Worm (Caenorhabditis elegans) whole organism, L1 larva: ENCODE results near the gene bus-2.

ENCODE experiments used
- C16A3.4 ChIP-seq: fragments of 150-350 bp; optimal IDR thresholded peaks from 2 replicates; lab custom pipeline; 2014; ENCODE audit warnings: missing biosample characterization, missing genetic modification characterization
- aha-1 ChIP-seq: fragments of 150-350 bp; optimal IDR thresholded peaks from 2 replicates; lab custom pipeline; 2014; ENCODE audit warnings: missing biosample characterization, missing genetic modification characterization
- alr-1 ChIP-seq: fragments of 200-800 bp; sonication (Bioruptor generic); optimal IDR thresholded peaks from 2 replicates; lab custom pipeline; 2018; ENCODE audit warnings: borderline replicate concordance, mild to moderate bottlenecking, missing genetic modification characterization, missing compliant biosample characterization
- aly-2 ChIP-seq: fragments of 150-350 bp; optimal IDR thresholded peaks from 2 replicates; lab custom pipeline; 2014; ENCODE audit warnings: missing biosample characterization, missing genetic modification characterization
- blmp-1 ChIP-seq: fragments of 150-350 bp; optimal IDR thresholded peaks from 2 replicates; lab custom pipeline; 2014; ENCODE audit warnings: missing biosample characterization, missing genetic modification characterization
- ceh-63 ChIP-seq: fragments of 200-800 bp; sonication (Bioruptor generic); optimal IDR thresholded peaks from 2 replicates; lab custom pipeline; 2018; ENCODE audit warnings: mild to moderate bottlenecking, missing genetic modification characterization, missing compliant biosample characterization
- ceh-8 ChIP-seq: fragments of 200-800 bp; sonication (Bioruptor generic); optimal IDR thresholded peaks from 2 replicates; lab custom pipeline; 2018; ENCODE audit warnings: mild to moderate bottlenecking, missing genetic modification characterization, moderate library complexity, missing compliant biosample characterization
- ceh-82 ChIP-seq, 3 experiments: fragments of 150-350 bp in 1 of 3; sonication (generic microtip) in 2 of 3; optimal IDR thresholded peaks; 2 replicates each; lab custom pipeline; 2014 to 2017; ENCODE audit warnings: missing biosample characterization in 3 of 3, missing genetic modification characterization in 3 of 3
- ceh-88 ChIP-seq: fragments of 200-800 bp; sonication (Bioruptor generic); IDR thresholded peaks from 2 replicates; pipeline ENCODE4 v1.3.6; 2022; ENCODE audit warnings: missing genetic modification characterization, missing compliant biosample characterization
- dpl-1 ChIP-seq, 3 experiments: fragments of 150-350 bp in 2 of 3; sonication (generic microtip) in 1 of 3; optimal IDR thresholded peaks; 2 replicates each; lab custom pipeline; 2014 to 2017; ENCODE audit warnings: missing biosample characterization in 3 of 3, missing genetic modification characterization in 3 of 3, missing genetic modification reagents in 3 of 3
- dsc-1 ChIP-seq: sonication (generic microtip); optimal IDR thresholded peaks from 2 replicates; lab custom pipeline; 2016; ENCODE audit warnings: mild to moderate bottlenecking, missing genetic modification characterization, missing compliant biosample characterization
- efl-1 ChIP-seq, 4 experiments: fragments of 150-350 bp; optimal IDR thresholded peaks in 3 of 4; peaks in 1 of 4; 1 replicate in 1 of 4; 2 replicates in 3 of 4; lab custom pipeline; 2014; ENCODE audit warnings: missing biosample characterization in 2 of 4, missing genetic modification characterization in 2 of 4, missing genetic modification reagents in 2 of 4
- efl-3 ChIP-seq: fragments of 200-800 bp; sonication (Bioruptor generic); optimal IDR thresholded peaks from 2 replicates; lab custom pipeline; 2018; ENCODE audit warnings: mild to moderate bottlenecking, missing genetic modification characterization, missing compliant biosample characterization
- elt-2 ChIP-seq: sonication (generic microtip); optimal IDR thresholded peaks from 2 replicates; lab custom pipeline; 2016; ENCODE audit warnings: missing genetic modification characterization, mild to moderate bottlenecking, inconsistent platforms, missing compliant biosample characterization, missing genetic modification reagents
- elt-3 ChIP-seq, 6 experiments: fragments of 150-350 bp in 1 of 6; sonication (generic microtip); optimal IDR thresholded peaks; 2 replicates each; lab custom pipeline; 2017 to 2018; ENCODE audit warnings: missing biosample characterization in 6 of 6, missing genetic modification characterization in 6 of 6, inconsistent platforms in 1 of 6
- ets-5 ChIP-seq: fragments of 200-800 bp; sonication (Bioruptor generic); IDR thresholded peaks from 2 replicates; pipeline ENCODE4 v1.3.6; 2022; ENCODE audit warnings: missing genetic modification characterization, missing compliant biosample characterization
- fkh-4 ChIP-seq: sonication (generic microtip); optimal IDR thresholded peaks from 2 replicates; lab custom pipeline; 2016; ENCODE audit warnings: missing compliant biosample characterization, missing genetic modification characterization, borderline replicate concordance
- fkh-8 ChIP-seq: sonication (generic microtip); optimal IDR thresholded peaks from 2 replicates; lab custom pipeline; 2016; ENCODE audit warnings: mild to moderate bottlenecking, missing genetic modification characterization, missing compliant biosample characterization
- fos-1 ChIP-seq: fragments of 150-350 bp; optimal IDR thresholded peaks from 2 replicates; lab custom pipeline; 2014; ENCODE audit warnings: missing biosample characterization, missing genetic modification characterization
- grh-1 ChIP-seq: fragments of 200-800 bp; sonication (Bioruptor generic); IDR thresholded peaks from 2 replicates; pipeline ENCODE4 v1.3.6; 2022; ENCODE audit warnings: missing genetic modification reagents, missing genetic modification characterization, missing compliant biosample characterization
- hlh-17 ChIP-seq: fragments of 200-800 bp; sonication (Bioruptor generic); optimal IDR thresholded peaks from 2 replicates; lab custom pipeline; 2018; ENCODE audit warnings: missing genetic modification characterization, mild to moderate bottlenecking, missing compliant biosample characterization, moderate library complexity, borderline replicate concordance
- hlh-4 ChIP-seq: sonication (generic microtip); optimal IDR thresholded peaks from 2 replicates; lab custom pipeline; 2016; ENCODE audit warnings: mild to moderate bottlenecking, missing genetic modification characterization, missing compliant biosample characterization
- hpl-2 ChIP-seq: fragments of 150-350 bp; optimal IDR thresholded peaks from 2 replicates; lab custom pipeline; 2014; ENCODE audit warnings: missing biosample characterization, missing genetic modification reagents, missing genetic modification characterization
- irx-1 ChIP-seq: sonication (generic microtip); optimal IDR thresholded peaks from 2 replicates; lab custom pipeline; 2016; ENCODE audit warnings: missing genetic modification characterization, missing compliant biosample characterization
- isw-1 ChIP-seq: fragments of 200-800 bp; sonication (Bioruptor generic); IDR thresholded peaks from 2 replicates; pipeline ENCODE4 v1.3.6; 2022; ENCODE audit warnings: missing genetic modification characterization, missing compliant biosample characterization
- jun-1 ChIP-seq: fragments of 150-350 bp; optimal IDR thresholded peaks from 2 replicates; lab custom pipeline; 2014; ENCODE audit warnings: missing biosample characterization, missing genetic modification reagents, missing genetic modification characterization
- lin-13 ChIP-seq: fragments of 150-350 bp; optimal IDR thresholded peaks from 2 replicates; lab custom pipeline; 2014; ENCODE audit warnings: missing biosample characterization, missing genetic modification reagents, missing genetic modification characterization
- lin-15B ChIP-seq: fragments of 150-350 bp; sonication (generic microtip); optimal IDR thresholded peaks from 3 replicates; lab custom pipeline; 2014; ENCODE audit warnings: missing biosample characterization, missing genetic modification characterization
- lin-35 ChIP-seq, 2 experiments: fragments of 150-350 bp; optimal IDR thresholded peaks; 2 replicates each; lab custom pipeline; 2014; ENCODE audit warnings: missing biosample characterization in 2 of 2, missing genetic modification characterization in 2 of 2, missing genetic modification reagents in 2 of 2
- lin-39 ChIP-seq: fragments of 150-350 bp; optimal IDR thresholded peaks from 2 replicates; lab custom pipeline; 2014; ENCODE audit warnings: missing biosample characterization, missing genetic modification reagents, missing genetic modification characterization
- mep-1 ChIP-seq: fragments of 150-350 bp; optimal IDR thresholded peaks from 2 replicates; lab custom pipeline; 2014; ENCODE audit warnings: missing biosample characterization, missing genetic modification characterization
- nhr-11 ChIP-seq: fragments of 150-350 bp; optimal IDR thresholded peaks from 2 replicates; lab custom pipeline; 2014; ENCODE audit warnings: missing biosample characterization, missing genetic modification characterization
- nhr-19 ChIP-seq: fragments of 200-800 bp; sonication (Bioruptor generic); conservative IDR thresholded peaks from 2 replicates; pipeline ENCODE4 v1.3.6; 2022; ENCODE audit warnings: missing genetic modification characterization, missing compliant biosample characterization
- nhr-20 ChIP-seq: sonication (generic microtip); optimal IDR thresholded peaks from 2 replicates; lab custom pipeline; 2016; ENCODE audit warnings: mild to moderate bottlenecking, missing genetic modification characterization, missing compliant biosample characterization
- nhr-47 ChIP-seq: sonication (generic microtip); optimal IDR thresholded peaks from 2 replicates; lab custom pipeline; 2016; ENCODE audit warnings: mild to moderate bottlenecking, missing genetic modification characterization, moderate library complexity, missing compliant biosample characterization
- nhr-76 ChIP-seq: sonication (generic microtip); optimal IDR thresholded peaks from 2 replicates; lab custom pipeline; 2017; ENCODE audit warnings: missing biosample characterization, missing genetic modification characterization
- nhr-85 ChIP-seq: sonication (generic microtip); peaks from one replicate; lab custom pipeline; 2016; ENCODE audit warnings: missing genetic modification characterization, inconsistent platforms, missing compliant biosample characterization
- nhr-90 ChIP-seq: sonication (generic microtip); optimal IDR thresholded peaks from 2 replicates; lab custom pipeline; 2016; ENCODE audit warnings: mild to moderate bottlenecking, missing genetic modification characterization, missing compliant biosample characterization; ENCODE audit not compliant: poor library complexity
- pax-3 ChIP-seq: fragments of 200-800 bp; sonication (Bioruptor generic); optimal IDR thresholded peaks from 2 replicates; lab custom pipeline; 2018; ENCODE audit warnings: mild to moderate bottlenecking, missing genetic modification characterization, moderate library complexity, missing compliant biosample characterization
- skn-1 ChIP-seq: fragments of 150-350 bp; optimal IDR thresholded peaks from 2 replicates; lab custom pipeline; 2014; ENCODE audit warnings: missing biosample characterization, missing genetic modification characterization
- sox-4 ChIP-seq: sonication (generic microtip); optimal IDR thresholded peaks from 2 replicates; lab custom pipeline; 2016; ENCODE audit warnings: missing genetic modification characterization, missing compliant biosample characterization
- sptf-1 ChIP-seq: fragments of 150-350 bp; optimal IDR thresholded peaks from 2 replicates; lab custom pipeline; 2014; ENCODE audit warnings: missing biosample characterization, missing genetic modification characterization
- sup-37 ChIP-seq: fragments of 200-800 bp; sonication (Bioruptor generic); optimal IDR thresholded peaks from 2 replicates; lab custom pipeline; 2018; ENCODE audit warnings: mild to moderate bottlenecking, missing genetic modification characterization, missing compliant biosample characterization
- tbx-2 ChIP-seq: sonication (generic microtip); optimal IDR thresholded peaks from 2 replicates; lab custom pipeline; 2016; ENCODE audit warnings: missing genetic modification characterization, missing compliant biosample characterization
- tlp-1 ChIP-seq: fragments of 150-350 bp; optimal IDR thresholded peaks from 2 replicates; lab custom pipeline; 2014; ENCODE audit warnings: missing biosample characterization, missing genetic modification characterization
- unc-30 ChIP-seq: sonication (generic microtip); optimal IDR thresholded peaks from 2 replicates; lab custom pipeline; 2017; ENCODE audit warnings: missing biosample characterization, missing genetic modification characterization
- unc-62 ChIP-seq: fragments of 150-350 bp; optimal IDR thresholded peaks from 2 replicates; lab custom pipeline; 2014; ENCODE audit warnings: missing biosample characterization, missing genetic modification reagents, missing genetic modification characterization
- unc-86 ChIP-seq: sonication (generic microtip); optimal IDR thresholded peaks from 2 replicates; lab custom pipeline; 2016; ENCODE audit warnings: missing genetic modification characterization, missing compliant biosample characterization
- unc-98 ChIP-seq: fragments of 200-800 bp; sonication (Bioruptor generic); IDR thresholded peaks from 2 replicates; pipeline ENCODE4 v1.3.6; 2022; ENCODE audit warnings: missing genetic modification characterization, missing compliant biosample characterization
- xbp-1 ChIP-seq: sonication (generic microtip); optimal IDR thresholded peaks from 2 replicates; lab custom pipeline; 2016; ENCODE audit warnings: missing genetic modification characterization, missing compliant biosample characterization
- zip-4 ChIP-seq: fragments of 200-800 bp; sonication (Bioruptor generic); optimal IDR thresholded peaks from 2 replicates; lab custom pipeline; 2018; ENCODE audit warnings: mild to moderate bottlenecking, missing genetic modification characterization, moderate library complexity, missing compliant biosample characterization
- ztf-11 ChIP-seq, 2 experiments: sonication (generic microtip); optimal IDR thresholded peaks; 2 replicates each; lab custom pipeline; 2016 to 2017; ENCODE audit warnings: missing genetic modification characterization in 2 of 2, missing biosample characterization in 1 of 2, missing compliant biosample characterization in 1 of 2

Gene bus-2

DNA sequence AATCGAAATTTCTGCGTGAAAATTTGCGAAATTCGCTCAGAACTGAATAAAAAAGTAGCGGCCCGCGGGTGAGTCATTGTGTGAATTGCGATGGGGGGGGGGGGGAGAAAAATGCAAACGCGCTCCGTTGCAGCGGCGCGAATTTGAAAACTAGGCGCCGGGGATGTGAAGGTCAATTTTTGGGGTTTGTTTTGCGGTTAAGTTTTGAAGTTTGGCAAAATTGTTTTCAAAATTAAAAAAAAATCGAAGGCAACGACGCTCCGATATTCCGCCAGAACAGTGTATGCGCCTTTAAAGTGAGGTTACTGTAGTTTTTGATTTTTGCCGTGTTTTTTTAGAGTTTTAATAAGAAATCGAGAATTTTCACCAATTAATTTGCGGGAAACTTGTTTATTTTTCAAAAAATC lies 38.6 kb downstream of the bus-2 start (continued):
- TF ChIP-seq C16A3.4 (tag; lab: Kevin White, UChicago) (peak; percentile 5), hlh-4 (tag; lab: Kevin White, UChicago) (no peak), blmp-1 (tag; lab: Kevin White, UChicago) (no peak), aha-1 (no peak), sptf-1 (tag; lab: Kevin White, UChicago) (no peak), hlh-17 (GFP tag; lab: Kevin White, UChicago) (no peak), dsc-1 (tag; lab: Kevin White, UChicago) (peak; percentile 12), nhr-76 (tag; lab: Kevin White, UChicago) (no peak), ceh-82 (tag; optimal IDR thresholded peaks at IDR 0.05; lab: Kevin White, UChicago) (peak; percentile 9 to 80 (median 33)), lin-39 (tag; lab: Kevin White, UChicago) (no peak), fkh-4 (tag; lab: Kevin White, UChicago) (no peak), zip-4 (GFP tag; lab: Kevin White, UChicago) (no peak), unc-98 (GFP tag; lab: Robert Waterston, UW) (no peak), nhr-19 (GFP tag; lab: Robert Waterston, UW) (peak; percentile 52), tlp-1 (tag; lab: Kevin White, UChicago) (no peak), sup-37 (GFP tag; lab: Kevin White, UChicago) (no peak), tbx-2 (tag; lab: Kevin White, UChicago) (peak; percentile 39), nhr-47 (tag; lab: Kevin White, UChicago) (peak; percentile 74), alr-1 (tag; lab: Kevin White, UChicago) (no peak), elt-2 (tag; lab: Kevin White, UChicago) (no peak), efl-1 (optimal IDR thresholded peaks at IDR 0.05; lab: Kevin White, UChicago) (peak; percentile 87 to 89), efl-1 (GFP tag; optimal IDR thresholded peaks at IDR 0.05 in 1 of 2; lab: Kevin White, UChicago) (peak; percentile 91 to 99), unc-86 (tag; lab: Kevin White, UChicago) (peak; percentile 32), dpl-1 (GFP tag; optimal IDR thresholded peaks at IDR 0.05; lab: Kevin White, UChicago) (peak; percentile 82 to 86 (median 85)), fkh-8 (tag; lab: Kevin White, UChicago) (peak; percentile 67), skn-1 (peak; percentile 72), mep-1 (peak; percentile 3), ets-5 (GFP tag; lab: Robert Waterston, UW) (no peak), ceh-63 (GFP tag; lab: Kevin White, UChicago) (no peak), nhr-20 (tag; lab: Kevin White, UChicago) (peak; percentile 37), hpl-2 (GFP tag; lab: Kevin White, UChicago) (no peak), elt-3 (tag; optimal IDR thresholded peaks at IDR 0.05; lab: Kevin White, UChicago) (peak in 1 of 6 experiments; percentile 3), irx-1 (tag; lab: Kevin White, UChicago) (peak; percentile 53), ceh-8 (GFP tag; lab: Kevin White, UChicago) (no peak), grh-1 (peak; percentile 32; the same call in 1 of the 2 replicates), xbp-1 (tag; lab: Kevin White, UChicago) (peak; percentile 27), lin-35 (GFP tag; optimal IDR thresholded peaks at IDR 0.05; lab: Kevin White, UChicago) (peak; percentile 89 to 92), lin-15B (peak; percentile 58), nhr-85 (tag; lab: Kevin White, UChicago) (no peak), ztf-11 (tag; optimal IDR thresholded peaks at IDR 0.05; lab: Kevin White, UChicago) (peak in 1 of 2 experiments; percentile 32), efl-3 (no peak), jun-1 (peak; percentile 38), unc-30 (tag; lab: Kevin White, UChicago) (no peak), sox-4 (tag; lab: Kevin White, UChicago) (no peak), nhr-90 (peak; percentile 66), fos-1 (tag; lab: Kevin White, UChicago) (peak; percentile 42), aly-2 (no peak), nhr-11 (tag; lab: Kevin White, UChicago) (no peak), unc-62 (no peak), isw-1 (GFP tag; lab: Robert Waterston, UW) (peak; percentile 13; the same call in 1 of the 2 replicates), lin-13 (GFP tag; lab: Kevin White, UChicago) (peak; percentile 64), pax-3 (tag; lab: Kevin White, UChicago) (peak; percentile 13), ceh-88 (GFP tag; lab: Robert Waterston, UW) (no peak)
